Worm (Caenorhabditis elegans) whole organism, early embryonic: ENCODE measurements around the gene dyf-17.

Experiments used
- B0310.2 ChIP-seq: sonication (generic microtip); optimal IDR thresholded peaks from 2 replicates; lab custom pipeline; 2016; ENCODE audit warnings: mild to moderate bottlenecking, missing genetic modification characterization, missing compliant biosample characterization
- F13C5.2 ChIP-seq: sonication (generic microtip); optimal IDR thresholded peaks from 2 replicates; lab custom pipeline; 2017; ENCODE audit warnings: mild to moderate bottlenecking, missing genetic modification characterization, inconsistent platforms, missing compliant biosample characterization
- aly-1 ChIP-seq: sonication (generic microtip); optimal IDR thresholded peaks from 2 replicates; lab custom pipeline; 2016; ENCODE audit warnings: missing genetic modification characterization, missing compliant biosample characterization
- ama-1 ChIP-seq: fragments of 150-350 bp; optimal IDR thresholded peaks from 2 replicates; lab custom pipeline; 2014
- ceh-13 ChIP-seq: fragments of 200-800 bp; sonication (Bioruptor generic); optimal IDR thresholded peaks from 2 replicates; lab custom pipeline; 2018; ENCODE audit warnings: mild to moderate bottlenecking, missing genetic modification characterization, missing compliant biosample characterization
- ceh-36 ChIP-seq: sonication (generic microtip); optimal IDR thresholded peaks from 2 replicates; lab custom pipeline; 2016; ENCODE audit warnings: missing genetic modification characterization, inconsistent platforms, missing compliant biosample characterization
- ets-7 ChIP-seq: sonication (generic microtip); optimal IDR thresholded peaks from 2 replicates; lab custom pipeline; 2016; ENCODE audit warnings: missing genotype, missing genetic modification characterization, missing compliant biosample characterization
- flt-1 ChIP-seq: fragments of 200-800 bp; sonication (Bioruptor generic); IDR thresholded peaks from 2 replicates; pipeline ENCODE4 v1.3.6; 2022; ENCODE audit warnings: missing genetic modification characterization, missing compliant biosample characterization
- hmbx-1 ChIP-seq: sonication (generic microtip); optimal IDR thresholded peaks from 2 replicates; lab custom pipeline; 2016; ENCODE audit warnings: mild to moderate bottlenecking, missing genetic modification characterization, missing compliant biosample characterization
- hmg-4 ChIP-seq: fragments of 200-800 bp; sonication (Bioruptor generic); optimal IDR thresholded peaks from 2 replicates; lab custom pipeline; 2018; ENCODE audit warnings: mild to moderate bottlenecking, missing genetic modification characterization, missing compliant biosample characterization
- hnd-1 ChIP-seq: sonication (generic microtip); optimal IDR thresholded peaks from 2 replicates; lab custom pipeline; 2016; ENCODE audit warnings: missing genetic modification characterization, missing compliant biosample characterization
- pes-1 ChIP-seq: fragments of 200-800 bp; sonication (Bioruptor generic); IDR thresholded peaks from 2 replicates; pipeline ENCODE4 v1.3.6; 2022; ENCODE audit warnings: missing genetic modification reagents, missing genetic modification characterization, missing compliant biosample characterization
- scrt-1 ChIP-seq: fragments of 200-800 bp; sonication (Bioruptor generic); IDR thresholded peaks from 2 replicates; pipeline ENCODE4 v1.3.6; 2022; ENCODE audit warnings: missing genetic modification characterization, missing compliant biosample characterization
- sea-1 ChIP-seq: fragments of 200-800 bp; sonication (Bioruptor generic); conservative IDR thresholded peaks from 2 replicates; pipeline ENCODE4 v1.3.6; 2022; ENCODE audit warnings: missing genetic modification characterization, missing compliant biosample characterization
- tbx-11 ChIP-seq: fragments of 200-800 bp; sonication (Bioruptor generic); IDR thresholded peaks from 2 replicates; pipeline ENCODE4 v1.3.6; 2022; ENCODE audit warnings: missing genetic modification characterization, missing compliant biosample characterization
- tbx-37 ChIP-seq: fragments of 200-800 bp; sonication (Bioruptor generic); conservative IDR thresholded peaks from 2 replicates; pipeline ENCODE4 v1.3.6; 2022; ENCODE audit warnings: missing genetic modification reagents, missing genetic modification characterization, missing compliant biosample characterization
- tra-4 ChIP-seq: sonication (generic microtip); optimal IDR thresholded peaks from 2 replicates; lab custom pipeline; 2017; ENCODE audit warnings: missing genetic modification characterization, missing compliant biosample characterization

Gene dyf-17

DNA sequence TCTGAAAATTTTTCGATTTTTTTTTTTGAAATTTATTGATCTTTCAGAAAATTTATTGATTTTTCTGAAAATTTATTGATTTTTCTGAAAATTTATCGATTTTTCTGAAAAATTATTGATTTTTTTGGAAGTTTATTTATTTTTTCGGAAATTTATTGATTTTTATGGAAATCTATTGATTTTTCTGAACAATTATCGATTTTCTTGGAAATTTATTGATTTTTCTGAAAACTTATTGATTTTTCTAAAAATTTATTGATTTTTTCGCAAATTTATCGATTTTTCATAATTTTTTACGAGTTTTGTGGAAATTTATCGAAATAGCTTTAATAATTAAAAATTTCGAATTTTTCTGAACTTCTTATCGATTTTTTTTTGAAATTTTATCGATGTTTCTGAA lies 20.3 kb upstream of the dyf-17 start:
- TF ChIP-seq ets-7 (tag; lab: Kevin White, UChicago) = no peak
- no peak for TF ChIP-seq hmg-4 (GFP tag; lab: Kevin White, UChicago)
- no peak for TF ChIP-seq aly-1 (tag; lab: Kevin White, UChicago)
- TF ChIP-seq F13C5.2 (tag; lab: Kevin White, UChicago) = no peak
- no peak for TF ChIP-seq tbx-11 (GFP tag; lab: Robert Waterston, UW)
- no peak for TF ChIP-seq hmbx-1 (tag; lab: Kevin White, UChicago)
- no peak for TF ChIP-seq hnd-1 (tag; lab: Kevin White, UChicago)
- TF ChIP-seq flt-1 (GFP tag; lab: Robert Waterston, UW) = no peak
- no peak for TF ChIP-seq tbx-37
- TF ChIP-seq B0310.2 (tag; lab: Kevin White, UChicago) = no peak
- TF ChIP-seq ama-1 = no peak
- no peak for TF ChIP-seq scrt-1
- TF ChIP-seq sea-1 (GFP tag; lab: Robert Waterston, UW) = no peak
- no peak for TF ChIP-seq pes-1
- TF ChIP-seq tra-4 (tag; lab: Kevin White, UChicago) = no peak
- no peak for TF ChIP-seq ceh-36 (tag; lab: Kevin White, UChicago)

ce11 chrV:19116872-19117372 lies 10.4 kb upstream of the dyf-17 start:
- TF ChIP-seq ama-1 (no peak), tra-4 (tag; lab: Kevin White, UChicago) (no peak), hmg-4 (GFP tag; lab: Kevin White, UChicago) (no peak), ceh-13 (GFP tag; lab: Kevin White, UChicago) (no peak), B0310.2 (tag; lab: Kevin White, UChicago) (no peak), hnd-1 (tag; lab: Kevin White, UChicago) (no peak), hmbx-1 (tag; lab: Kevin White, UChicago) (no peak), sea-1 (GFP tag; lab: Robert Waterston, UW) (no peak), pes-1 (no peak), F13C5.2 (tag; lab: Kevin White, UChicago) (no peak), ceh-36 (tag; lab: Kevin White, UChicago) (no peak), ets-7 (tag; lab: Kevin White, UChicago) (no peak), flt-1 (GFP tag; lab: Robert Waterston, UW) (no peak), tbx-37 (no peak), aly-1 (tag; lab: Kevin White, UChicago) (no peak), tbx-11 (GFP tag; lab: Robert Waterston, UW) (no peak), scrt-1 (no peak)

DNA sequence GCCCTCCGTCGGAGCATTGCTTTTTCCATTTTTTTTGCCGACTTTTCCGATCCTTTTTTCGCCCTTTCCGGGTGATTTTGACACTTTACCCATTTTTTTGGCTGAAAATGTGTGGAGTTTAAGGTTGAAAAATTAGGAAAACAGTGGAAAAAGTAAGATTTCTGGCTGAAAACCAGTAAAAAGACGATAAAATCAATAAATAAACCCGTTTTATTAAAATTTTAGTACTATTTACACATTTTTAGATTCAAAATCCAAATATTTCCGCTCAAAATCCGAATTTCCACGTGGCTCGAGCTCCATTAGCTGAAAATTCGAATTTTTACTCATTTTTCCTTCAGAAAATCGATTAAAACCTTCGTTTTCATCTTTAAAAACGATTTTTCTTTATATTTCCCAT lies 9.0 kb upstream of the dyf-17 start, which contains the start of gene pro-3:
Gene pro-3, minus strand, starts transcription at position 101 of the 400 bp plus-strand sequence.
- TF ChIP-seq F13C5.2 (tag; lab: Kevin White, UChicago) (no peak), flt-1 (GFP tag; lab: Robert Waterston, UW) (no peak), ceh-36 (tag; lab: Kevin White, UChicago) (no peak), ets-7 (tag; lab: Kevin White, UChicago) (no peak)

DNA sequence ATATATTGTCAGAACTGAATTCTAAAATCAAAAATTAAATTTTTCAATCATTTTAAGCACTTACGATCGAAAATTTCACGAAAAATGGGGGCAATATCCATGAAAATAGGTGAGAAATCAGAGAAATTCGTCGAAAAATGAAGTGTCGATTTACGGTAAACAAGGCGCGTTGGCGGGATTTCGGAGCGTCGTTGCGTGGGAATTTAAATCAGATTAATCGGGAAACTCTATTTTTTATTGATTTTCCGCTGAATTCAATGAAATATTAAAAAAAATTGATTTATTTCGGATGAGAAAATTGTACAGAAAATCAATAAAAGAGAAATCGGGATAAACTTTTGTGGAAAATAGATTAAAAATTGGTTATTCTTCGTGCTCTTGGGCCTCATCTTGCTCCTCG lies 8.1 kb upstream of the dyf-17 start, which contains the start of gene Y39B6A.13:
Gene Y39B6A.13, minus strand, starts transcription at position 166 of the 400 bp plus-strand sequence.
- TF ChIP-seq F13C5.2 (tag; lab: Kevin White, UChicago) (no peak), tbx-37 (no peak), flt-1 (GFP tag; lab: Robert Waterston, UW) (no peak), ceh-13 (GFP tag; lab: Kevin White, UChicago) (no peak), sea-1 (GFP tag; lab: Robert Waterston, UW) (no peak), B0310.2 (tag; lab: Kevin White, UChicago) (no peak), hmbx-1 (tag; lab: Kevin White, UChicago) (no peak), ama-1 (no peak), ets-7 (tag; lab: Kevin White, UChicago) (no peak), pes-1 (no peak), aly-1 (tag; lab: Kevin White, UChicago) (no peak)

ce11 chrV:19120743-19121642 lies 6.3 kb upstream of the dyf-17 start:
- TF ChIP-seq flt-1 (GFP tag; lab: Robert Waterston, UW) (no peak), tbx-11 (GFP tag; lab: Robert Waterston, UW) (no peak), F13C5.2 (tag; lab: Kevin White, UChicago) (no peak), hnd-1 (tag; lab: Kevin White, UChicago) (no peak), ets-7 (tag; lab: Kevin White, UChicago) (no peak), tbx-37 (no peak), hmbx-1 (tag; lab: Kevin White, UChicago) (no peak), scrt-1 (no peak)

DNA sequence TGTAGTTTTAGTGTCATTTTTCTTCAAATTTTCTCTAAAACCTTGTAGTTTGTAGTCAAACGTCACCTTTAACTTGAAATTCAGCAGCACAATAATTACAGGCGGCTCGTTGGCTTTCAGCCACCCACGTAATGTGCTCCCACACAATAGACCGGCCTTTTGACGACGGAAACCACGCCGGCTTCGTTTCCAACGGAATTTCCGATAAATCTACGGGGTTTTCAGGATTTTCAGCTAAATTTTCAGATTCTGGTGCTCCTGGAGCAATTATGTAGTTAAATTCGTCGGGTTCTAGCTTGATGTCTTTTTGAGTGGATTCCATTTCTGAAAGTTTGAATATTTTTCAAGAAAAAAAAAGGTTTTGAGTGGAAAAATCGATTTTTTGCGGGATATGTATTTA lies 2.7 kb upstream of the dyf-17 start, which contains the start of gene bed-1:
Gene bed-1, minus strand, starts transcription at position 337 of the 400 bp plus-strand sequence.
- TF ChIP-seq hmbx-1 (tag; lab: Kevin White, UChicago) (no peak), hmg-4 (GFP tag; lab: Kevin White, UChicago) (no peak), pes-1 (no peak), ama-1 (no peak), tbx-37 (no peak), scrt-1 (no peak), tra-4 (tag; lab: Kevin White, UChicago) (no peak), flt-1 (GFP tag; lab: Robert Waterston, UW) (no peak), ets-7 (tag; lab: Kevin White, UChicago) (no peak)

DNA sequence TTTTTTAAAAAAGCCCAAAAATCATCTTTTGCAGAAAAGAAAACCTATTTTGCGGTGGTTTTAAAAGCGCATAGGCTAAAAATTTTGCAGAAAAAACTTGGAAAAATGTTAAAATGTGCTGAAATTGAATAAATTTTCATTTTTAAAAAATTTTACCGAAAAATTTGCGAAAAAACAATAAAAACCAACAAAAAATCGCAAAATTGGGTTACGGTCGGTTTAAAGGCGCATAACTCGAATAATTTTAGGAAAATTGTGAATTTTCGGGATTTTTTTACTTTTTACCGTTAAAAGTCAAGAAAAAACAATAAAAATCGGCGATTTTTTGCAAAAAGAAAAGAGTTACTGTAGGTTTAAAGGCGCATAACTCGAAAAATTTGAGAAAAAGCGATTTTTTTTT lies 2.1 kb upstream of the dyf-17 start:
- TF ChIP-seq aly-1 (tag; lab: Kevin White, UChicago) (no peak), scrt-1 (no peak), flt-1 (GFP tag; lab: Robert Waterston, UW) (no peak), ets-7 (tag; lab: Kevin White, UChicago) (no peak), ceh-13 (GFP tag; lab: Kevin White, UChicago) (no peak), tbx-37 (no peak), pes-1 (no peak), ceh-36 (tag; lab: Kevin White, UChicago) (no peak), F13C5.2 (tag; lab: Kevin White, UChicago) (no peak)
